Fruit fly (Drosophila melanogaster) whole organism, wandering third instar larva: Measurements from ENCODE around the gene rols.

Source experiments
- CrebA ChIP-seq: fragments of 200-800 bp; sonication (Bioruptor generic); optimal IDR thresholded peaks from 2 replicates; lab custom pipeline; 2016; ENCODE audit warnings: missing biosample characterization, mild to moderate bottlenecking, missing genetic modification characterization, borderline replicate concordance
- Hr78 ChIP-seq: fragments of >200 bp; optimal IDR thresholded peaks from 2 replicates; lab custom pipeline; 2017; ENCODE audit warnings: missing biosample characterization, missing genetic modification characterization
- Mio ChIP-seq: sonication (Bioruptor generic); optimal IDR thresholded peaks from 2 replicates; lab custom pipeline; 2016; ENCODE audit warnings: missing biosample characterization, missing genetic modification characterization
- OdsH ChIP-seq: fragments of 200-800 bp; sonication (Bioruptor generic); optimal IDR thresholded peaks from 2 replicates; lab custom pipeline; 2016; ENCODE audit warnings: missing biosample characterization, mild to moderate bottlenecking, missing genetic modification characterization
- h ChIP-seq: fragments of 200-800 bp; sonication (Bioruptor generic); optimal IDR thresholded peaks from 3 replicates; lab custom pipeline; 2016; ENCODE audit warnings: missing biosample characterization, mild to moderate bottlenecking, missing genetic modification characterization
- sv ChIP-seq: fragments of 200-800 bp; sonication (Bioruptor generic); optimal IDR thresholded peaks from 3 replicates; lab custom pipeline; 2016; ENCODE audit warnings: missing biosample characterization, missing genetic modification characterization

DNA sequence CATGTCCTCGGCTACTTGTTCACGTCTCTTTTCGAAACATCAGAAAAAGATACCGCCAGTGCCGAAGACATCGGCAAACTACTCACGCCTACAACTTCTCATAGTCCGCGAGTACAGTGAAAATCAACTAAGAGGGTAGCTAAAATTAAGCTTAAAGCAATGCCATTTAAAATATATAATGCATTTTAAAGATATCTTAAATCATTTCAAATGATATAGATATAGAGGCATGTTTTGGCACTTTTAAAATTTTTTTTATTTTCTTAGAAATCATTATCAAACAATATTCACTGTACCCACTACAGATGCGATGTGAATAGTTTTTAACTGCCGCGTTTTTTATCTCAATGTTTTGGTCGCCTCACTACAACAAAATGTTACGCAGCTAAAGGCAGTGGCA is 14.0 kb downstream of the rols start:
- TF ChIP-seq Mio (no peak), Hr78 (GFP tag; lab: Kevin White, UChicago) (no peak), h (GFP tag; lab: Kevin White, UChicago) (no peak), CrebA (GFP tag; lab: Kevin White, UChicago) (no peak), OdsH (GFP tag; lab: Kevin White, UChicago) (no peak), sv (no peak)
